Worm (Caenorhabditis elegans) whole organism, young adult: ENCODE measurements around the gene sao-1.

ENCODE experiments used
- B0261.1 ChIP-seq: sonication (generic microtip); optimal IDR thresholded peaks from 2 replicates; lab custom pipeline; 2016; ENCODE audit warnings: mild to moderate bottlenecking, missing genetic modification characterization, moderate library complexity, missing compliant biosample characterization
- F10E7.11 ChIP-seq: sonication (generic microtip); optimal IDR thresholded peaks from 2 replicates; lab custom pipeline; 2017; ENCODE audit warnings: mild to moderate bottlenecking, missing genetic modification characterization, moderate library complexity, missing compliant biosample characterization
- F22D6.2 ChIP-seq: sonication (generic microtip); optimal IDR thresholded peaks from 2 replicates; lab custom pipeline; 2016; ENCODE audit warnings: mild to moderate bottlenecking, missing genetic modification characterization, missing compliant biosample characterization
- F33H1.4 ChIP-seq: fragments of 200-800 bp; sonication (Bioruptor generic); IDR thresholded peaks from 2 replicates; pipeline ENCODE4 v1.3.6; 2022; ENCODE audit warnings: missing genetic modification reagents, missing genetic modification characterization, missing compliant biosample characterization
- F37B4.10 ChIP-seq: fragments of 200-800 bp; sonication (Bioruptor generic); IDR thresholded peaks from 2 replicates; pipeline ENCODE4 v1.3.6; 2022; ENCODE audit warnings: missing genetic modification characterization, missing compliant biosample characterization
- F57A8.1 ChIP-seq: fragments of 200-800 bp; sonication (Bioruptor generic); optimal IDR thresholded peaks from 2 replicates; lab custom pipeline; 2018; ENCODE audit warnings: mild to moderate bottlenecking, missing genetic modification characterization, moderate library complexity, missing compliant biosample characterization
- F57C9.4 ChIP-seq: sonication (generic microtip); optimal IDR thresholded peaks from 2 replicates; lab custom pipeline; 2017; ENCODE audit warnings: mild to moderate bottlenecking, missing genetic modification characterization, missing compliant biosample characterization
- T26A5.8 ChIP-seq: sonication (generic microtip); optimal IDR thresholded peaks from 2 replicates; lab custom pipeline; 2016; ENCODE audit warnings: missing genetic modification characterization, missing compliant biosample characterization
- Y53G8AR.9 ChIP-seq: fragments of 200-800 bp; sonication (Bioruptor generic); conservative IDR thresholded peaks from 2 replicates; pipeline ENCODE4 v1.3.6; 2022; ENCODE audit warnings: missing genetic modification reagents, missing genetic modification characterization, missing compliant biosample characterization
- ZK185.1 ChIP-seq: sonication (generic microtip); optimal IDR thresholded peaks from 2 replicates; lab custom pipeline; 2016; ENCODE audit warnings: mild to moderate bottlenecking, missing genetic modification characterization, missing compliant biosample characterization; ENCODE audit not compliant: poor library complexity, severe bottlenecking
- akir-1 ChIP-seq: fragments of 200-800 bp; sonication (Bioruptor generic); optimal IDR thresholded peaks from 2 replicates; lab custom pipeline; 2018; ENCODE audit warnings: mild to moderate bottlenecking, missing genetic modification characterization, moderate library complexity, missing compliant biosample characterization
- attf-3 ChIP-seq: fragments of 200-800 bp; sonication (Bioruptor generic); conservative IDR thresholded peaks from 2 replicates; pipeline ENCODE4 v1.3.6; 2022; ENCODE audit warnings: missing genetic modification reagents, missing genetic modification characterization, missing compliant biosample characterization
- bed-1 ChIP-seq: fragments of 200-800 bp; sonication (Bioruptor generic); IDR thresholded peaks from 2 replicates; pipeline ENCODE4 v1.3.6; 2022; ENCODE audit warnings: missing genetic modification reagents, missing genetic modification characterization, missing compliant biosample characterization
- bed-2 ChIP-seq: fragments of 200-800 bp; sonication (Bioruptor generic); IDR thresholded peaks from 2 replicates; pipeline ENCODE4 v1.3.6; 2022; ENCODE audit warnings: missing genetic modification reagents, missing genetic modification characterization, missing compliant biosample characterization
- cebp-1 ChIP-seq, 2 experiments: fragments of 200-800 bp in 1 of 2; sonication (Bioruptor generic) in 1 of 2; sonication (generic microtip) in 1 of 2; IDR thresholded peaks in 1 of 2; optimal IDR thresholded peaks in 1 of 2; 2 replicates each; pipeline versions ENCODE4 v1.3.6 to Lab custom; 2017 to 2022; ENCODE audit warnings: missing compliant biosample characterization in 2 of 2, missing genetic modification characterization in 2 of 2, mild to moderate bottlenecking in 1 of 2, missing genetic modification reagents in 1 of 2, moderate library complexity in 1 of 2
- ceh-100 ChIP-seq: fragments of 200-800 bp; sonication (Bioruptor generic); IDR thresholded peaks from 2 replicates; pipeline ENCODE4 v1.3.6; 2022; ENCODE audit warnings: missing genetic modification reagents, missing genetic modification characterization, missing compliant biosample characterization
- ceh-27 ChIP-seq: fragments of 200-800 bp; sonication (Bioruptor generic); optimal IDR thresholded peaks from 2 replicates; lab custom pipeline; 2018; ENCODE audit warnings: mild to moderate bottlenecking, missing genetic modification characterization, moderate library complexity, missing compliant biosample characterization
- ceh-58 ChIP-seq: fragments of 200-800 bp; sonication (Bioruptor generic); IDR thresholded peaks from 2 replicates; pipeline ENCODE4 v1.3.6; 2022; ENCODE audit warnings: missing genetic modification characterization, missing compliant biosample characterization
- ceh-91 ChIP-seq: fragments of 200-800 bp; sonication (Bioruptor generic); IDR thresholded peaks from 2 replicates; pipeline ENCODE4 v1.3.6; 2022; ENCODE audit warnings: missing genetic modification reagents, missing genetic modification characterization, missing compliant biosample characterization
- efl-1 ChIP-seq: fragments of 150-350 bp; optimal IDR thresholded peaks from 2 replicates; lab custom pipeline; 2014; ENCODE audit warnings: missing biosample characterization, missing genetic modification reagents, missing genetic modification characterization
- egrh-3 ChIP-seq: fragments of 200-800 bp; sonication (Bioruptor generic); IDR thresholded peaks from 2 replicates; pipeline ENCODE4 v1.3.6; 2022; ENCODE audit warnings: missing genetic modification reagents, missing genetic modification characterization, missing compliant biosample characterization
- ets-4 ChIP-seq: fragments of 200-800 bp; sonication (Bioruptor generic); optimal IDR thresholded peaks from 2 replicates; lab custom pipeline; 2018; ENCODE audit warnings: mild to moderate bottlenecking, missing genetic modification characterization, missing compliant biosample characterization
- him-1 ChIP-seq: sonication (generic microtip); optimal IDR thresholded peaks from 2 replicates; lab custom pipeline; 2016; ENCODE audit warnings: missing genotype, missing genetic modification reagents, missing genetic modification characterization, missing compliant biosample characterization
- hmg-1.2 ChIP-seq: fragments of 200-800 bp; sonication (Bioruptor generic); IDR thresholded peaks from 2 replicates; pipeline ENCODE4 v1.3.6; 2022; ENCODE audit warnings: missing genetic modification reagents, missing genetic modification characterization, missing compliant biosample characterization
- hmg-20 ChIP-seq: fragments of 200-800 bp; sonication (Bioruptor generic); IDR thresholded peaks from 2 replicates; pipeline ENCODE4 v1.3.6; 2022; ENCODE audit warnings: missing genetic modification reagents, missing genetic modification characterization, missing compliant biosample characterization
- lin-40 ChIP-seq: sonication (generic microtip); optimal IDR thresholded peaks from 2 replicates; lab custom pipeline; 2016; ENCODE audit warnings: missing genetic modification characterization, mild to moderate bottlenecking, missing compliant biosample characterization, missing genotype, missing genetic modification reagents
- lsy-27 ChIP-seq: sonication (generic microtip); optimal IDR thresholded peaks from 2 replicates; lab custom pipeline; 2017; ENCODE audit warnings: missing genetic modification characterization, mild to moderate bottlenecking, missing compliant biosample characterization, antibody characterized with exemption, missing genotype, borderline replicate concordance; ENCODE audit not compliant: insufficient read depth
- mel-28 ChIP-seq: sonication (generic microtip); optimal IDR thresholded peaks from 2 replicates; lab custom pipeline; 2016; ENCODE audit warnings: borderline replicate concordance, mild to moderate bottlenecking, missing genetic modification characterization, missing compliant biosample characterization
- nfyb-1 ChIP-seq: fragments of 200-800 bp; sonication (Bioruptor generic); IDR thresholded peaks from 2 replicates; pipeline ENCODE4 v1.3.6; 2022; ENCODE audit warnings: missing genetic modification reagents, missing genetic modification characterization, missing compliant biosample characterization
- nhr-179 ChIP-seq: sonication (generic microtip); optimal IDR thresholded peaks from 2 replicates; lab custom pipeline; 2016; ENCODE audit warnings: mild to moderate bottlenecking, missing genetic modification characterization, missing compliant biosample characterization
- nhr-90 ChIP-seq: sonication (generic microtip); optimal IDR thresholded peaks from 2 replicates; lab custom pipeline; 2016; ENCODE audit warnings: missing genotype, mild to moderate bottlenecking, missing genetic modification characterization, missing compliant biosample characterization
- rec-8 ChIP-seq, 2 experiments: sonication (generic microtip); optimal IDR thresholded peaks; 2 replicates each; lab custom pipeline; 2016; ENCODE audit warnings: mild to moderate bottlenecking in 2 of 2, missing genetic modification characterization in 2 of 2, missing genetic modification reagents in 2 of 2, missing genotype in 2 of 2, missing biosample characterization in 1 of 2, missing compliant biosample characterization in 1 of 2, moderate library complexity in 1 of 2
- snpc-1.3 ChIP-seq: sonication (generic microtip); optimal IDR thresholded peaks from 2 replicates; lab custom pipeline; 2017; ENCODE audit warnings: missing genetic modification characterization, mild to moderate bottlenecking, missing compliant biosample characterization, antibody characterized with exemption, moderate library complexity, missing genotype, missing genetic modification reagents; ENCODE audit not compliant: insufficient read depth
- snpc-4 ChIP-seq, 5 experiments: fragments of 150-350 bp in 1 of 5; sonication (generic microtip) in 4 of 5; optimal IDR thresholded peaks; 2 replicates each; lab custom pipeline; 2014 to 2018; ENCODE audit warnings: missing genetic modification characterization in 5 of 5, missing biosample characterization in 3 of 5, antibody characterized with exemption in 2 of 5, mild to moderate bottlenecking in 2 of 5, missing compliant biosample characterization in 2 of 5, missing genotype in 2 of 5, moderate library complexity in 2 of 5, missing genetic modification reagents in 1 of 5
- tbx-9 ChIP-seq: sonication (generic microtip); optimal IDR thresholded peaks from 2 replicates; lab custom pipeline; 2016; ENCODE audit warnings: borderline replicate concordance, missing genetic modification characterization, inconsistent platforms, missing compliant biosample characterization
- tlf-1 ChIP-seq: fragments of 200-800 bp; sonication (Bioruptor generic); optimal IDR thresholded peaks from 2 replicates; lab custom pipeline; 2018; ENCODE audit warnings: mild to moderate bottlenecking, missing genetic modification characterization, missing compliant biosample characterization
- unc-130 ChIP-seq: sonication (generic microtip); optimal IDR thresholded peaks from 2 replicates; lab custom pipeline; 2016; ENCODE audit warnings: missing genetic modification reagents, missing genetic modification characterization, missing compliant biosample characterization
- unc-62 ChIP-seq: fragments of 150-350 bp; optimal IDR thresholded peaks from 2 replicates; lab custom pipeline; 2014; ENCODE audit warnings: missing biosample characterization, missing genetic modification reagents, missing genetic modification characterization
- zfh-2 ChIP-seq: fragments of 200-800 bp; sonication (Bioruptor generic); conservative IDR thresholded peaks from 2 replicates; pipeline ENCODE4 v1.3.6; 2022; ENCODE audit warnings: missing genetic modification reagents, missing genetic modification characterization, missing compliant biosample characterization
- ztf-18 ChIP-seq: sonication (generic microtip); optimal IDR thresholded peaks from 2 replicates; lab custom pipeline; 2016; ENCODE audit warnings: missing genotype, mild to moderate bottlenecking, missing genetic modification characterization, missing compliant biosample characterization
- ztf-26 ChIP-seq: sonication (generic microtip); optimal IDR thresholded peaks from 2 replicates; lab custom pipeline; 2017; ENCODE audit warnings: missing genetic modification characterization, missing compliant biosample characterization

Gene sao-1

ce11 chrV:13920730-13921129, 43.0 kb upstream of the sao-1 start, which contains the start of gene srx-42 (continued):
- TF ChIP-seq F22D6.2 (tag; lab: Kevin White, UChicago), result no peak
- no peak for TF ChIP-seq B0261.1 (tag; lab: Kevin White, UChicago)
- TF ChIP-seq zfh-2 (GFP tag; lab: Robert Waterston, UW), result no peak
- TF ChIP-seq ZK185.1, result no peak

- TF ChIP-seq him-1 (tag; lab: Kevin White, UChicago) (no peak), lsy-27 (tag; lab: Kevin White, UChicago) (no peak), akir-1 (GFP tag; lab: Kevin White, UChicago) (no peak), cebp-1 (GFP tag; IDR thresholded peaks at IDR 0.05; lab: Robert Waterston, UW) (no peak), cebp-1 (tag; optimal IDR thresholded peaks at IDR 0.05; lab: Kevin White, UChicago) (no peak), ets-4 (GFP tag; lab: Kevin White, UChicago) (no peak), ztf-26 (tag; lab: Kevin White, UChicago) (no peak), B0261.1 (tag; lab: Kevin White, UChicago) (no peak), mel-28 (tag; lab: Kevin White, UChicago) (no peak), nhr-179 (no peak), nhr-90 (no peak)
These were observed 39.9 kb upstream of the sao-1 start, which contains the start of gene srxa-11 for ce11 chrV:13923851-13924250. TSS of gene srxa-11 (plus strand) at chrV:13924151.

ce11 chrV:13926398-13926797, 37.3 kb upstream of the sao-1 start, which contains the start of gene srxa-12:
TSS of gene srxa-12 (plus strand) at chrV:13926698.
- TF ChIP-seq F22D6.2 (tag; lab: Kevin White, UChicago) (no peak), tlf-1 (GFP tag; lab: Kevin White, UChicago) (no peak)

DNA sequence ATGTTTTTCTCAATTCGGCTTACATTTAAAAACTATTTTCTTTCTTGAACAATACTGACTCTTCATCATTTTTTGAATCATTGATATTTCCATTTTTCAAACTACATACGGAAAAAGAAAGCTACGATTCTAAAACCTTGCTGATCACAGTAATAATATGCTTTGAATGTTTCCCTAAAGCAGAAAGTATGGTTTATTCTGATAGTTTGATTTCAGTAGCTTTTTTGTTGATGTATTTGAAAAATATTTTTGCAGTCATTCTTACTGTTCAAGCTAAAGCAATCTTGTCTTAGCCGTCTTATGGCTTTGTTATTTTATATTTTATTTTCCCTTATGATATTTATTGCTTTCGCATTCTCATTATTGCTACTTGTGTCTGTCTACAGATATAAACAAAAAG, 34.2 kb upstream of the sao-1 start, which contains the start of gene srxa-13:
TSS of gene srxa-13 (plus strand) at position 301 of the 400 bp plus-strand sequence.
- TF ChIP-seq F57A8.1 (GFP tag; lab: Kevin White, UChicago) (no peak), unc-130 (GFP tag; lab: Kevin White, UChicago) (no peak), lin-40 (tag; lab: Kevin White, UChicago) (no peak), ztf-18 (tag; lab: Kevin White, UChicago) (no peak), ceh-100 (GFP tag; lab: Robert Waterston, UW) (no peak), Y53G8AR.9 (GFP tag; lab: Robert Waterston, UW) (no peak), hmg-1.2 (GFP tag; lab: Robert Waterston, UW) (no peak), nhr-90 (no peak), bed-1 (GFP tag; lab: Robert Waterston, UW) (no peak), efl-1 (GFP tag; lab: Kevin White, UChicago) (no peak), unc-62 (no peak), bed-2 (no peak), hmg-20 (GFP tag; lab: Robert Waterston, UW) (no peak), ceh-27 (GFP tag; lab: Kevin White, UChicago) (no peak), ceh-91 (no peak), F33H1.4 (no peak), tbx-9 (no peak)

ce11 chrV:13931225-13931624, 32.5 kb upstream of the sao-1 start, which contains the start of gene C06B3.16:
TSS of gene C06B3.16 (plus strand) at chrV:13931525.
- TF ChIP-seq rec-8 (tag; optimal IDR thresholded peaks at IDR 0.05; lab: Kevin White, UChicago) (no peak), nfyb-1 (GFP tag; lab: Robert Waterston, UW) (no peak), F10E7.11 (tag; lab: Kevin White, UChicago) (no peak), egrh-3 (GFP tag; lab: Robert Waterston, UW) (no peak), tlf-1 (GFP tag; lab: Kevin White, UChicago) (no peak), ceh-58 (GFP tag; lab: Robert Waterston, UW) (no peak), T26A5.8 (tag; lab: Kevin White, UChicago) (no peak), snpc-1.3 (tag; lab: Kevin White, UChicago) (no peak), snpc-4 (GFP tag; optimal IDR thresholded peaks at IDR 0.05; lab: Kevin White, UChicago) (no peak), snpc-4 (tag; optimal IDR thresholded peaks at IDR 0.05; lab: Kevin White, UChicago) (no peak), attf-3 (no peak), F37B4.10 (GFP tag; lab: Robert Waterston, UW) (no peak), F57C9.4 (tag; lab: Kevin White, UChicago) (no peak)
